Fruit fly (Drosophila melanogaster) S2 (cell line): Measurements from ENCODE around the gene RpS14b.

Source experiments
- CG8478 ChIP-seq: fragments of >200 bp; optimal IDR thresholded peaks from 2 replicates; lab custom pipeline; 2018
- CTCF ChIP-seq, 2 experiments: fragments of >200 bp; optimal IDR thresholded peaks; 2 replicates each; lab custom pipeline; 2018

Gene RpS14b

DNA sequence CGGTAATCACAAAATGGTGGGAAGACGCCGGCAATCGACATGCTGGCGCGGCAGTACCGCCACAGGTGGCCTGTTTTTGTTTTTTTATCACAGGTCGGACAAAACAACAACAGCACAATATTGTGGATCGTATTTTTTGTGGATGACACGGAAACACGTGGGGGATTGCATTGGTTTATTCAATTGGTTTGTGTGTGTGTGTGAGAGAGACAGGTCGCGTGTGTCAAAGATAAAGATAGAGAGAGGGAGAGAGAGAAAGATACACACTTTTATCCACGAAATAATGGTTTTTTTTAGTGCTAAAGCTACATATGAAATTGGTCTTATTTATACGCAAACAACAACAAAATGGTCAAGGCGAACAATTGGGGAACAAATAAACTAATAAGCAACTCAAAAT, 24.3 kb downstream of the RpS14b start:
- no peak for TF ChIP-seq CTCF (optimal IDR thresholded peaks at IDR 0.05; lab: Kevin White, UChicago)
- no peak for TF ChIP-seq CG8478

dm6 chrX:7959512-7959911, 24.8 kb downstream of the RpS14b start:
- no peak for TF ChIP-seq CTCF (optimal IDR thresholded peaks at IDR 0.05; lab: Kevin White, UChicago)
- TF ChIP-seq CG8478: no peak

- TF ChIP-seq CG8478: no peak
- no peak for TF ChIP-seq CTCF (optimal IDR thresholded peaks at IDR 0.05; lab: Kevin White, UChicago)
Measured at dm6 chrX:7960988-7961387, 26.3 kb downstream of the RpS14b start.

- no peak for TF ChIP-seq CG8478
- TF ChIP-seq CTCF (optimal IDR thresholded peaks at IDR 0.05; lab: Kevin White, UChicago): no peak
Measured at dm6 chrX:7963724-7964123, 29.0 kb downstream of the RpS14b start, which contains the start of gene sn. sn (plus strand) TSS chrX:7964024.

DNA sequence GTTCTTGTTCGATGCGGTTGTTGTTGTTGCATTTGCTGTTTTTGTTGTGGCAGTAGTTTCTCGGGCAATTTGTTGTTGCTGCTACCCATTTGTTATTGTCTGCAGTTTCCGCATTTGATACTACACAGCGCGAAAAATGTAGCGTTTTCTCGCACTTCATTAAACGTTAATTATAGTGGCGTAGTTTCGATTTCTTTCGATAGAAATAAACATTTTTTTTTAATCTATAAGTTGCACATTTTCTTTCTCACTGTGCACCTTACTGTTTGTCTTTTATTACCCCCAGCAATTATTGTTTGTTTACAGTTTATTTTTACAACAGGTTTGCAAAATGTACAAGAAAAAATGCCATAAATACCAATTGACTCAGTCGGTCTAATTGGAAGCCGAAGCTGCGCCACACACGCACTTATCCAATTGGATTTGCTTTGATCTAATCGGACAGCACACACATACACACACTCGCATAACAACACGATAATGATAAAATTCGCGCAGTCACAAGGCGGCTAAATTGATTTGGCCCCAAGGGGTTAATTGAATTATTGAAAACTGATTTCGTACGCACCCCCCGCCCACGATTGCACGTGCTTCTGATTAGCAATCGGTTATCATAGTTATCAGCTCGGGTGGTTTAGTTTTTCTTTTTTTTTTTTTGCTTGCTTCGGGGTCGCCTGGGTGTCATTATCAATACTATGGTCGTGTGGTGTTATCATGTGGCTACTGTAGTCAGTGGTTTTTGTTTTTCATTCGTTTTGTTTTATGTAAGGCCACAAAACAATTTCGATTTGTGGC, 31.3 kb downstream of the RpS14b start:
- TF ChIP-seq CG8478 (no peak), CTCF (optimal IDR thresholded peaks at IDR 0.05; lab: Kevin White, UChicago) (no peak)

DNA sequence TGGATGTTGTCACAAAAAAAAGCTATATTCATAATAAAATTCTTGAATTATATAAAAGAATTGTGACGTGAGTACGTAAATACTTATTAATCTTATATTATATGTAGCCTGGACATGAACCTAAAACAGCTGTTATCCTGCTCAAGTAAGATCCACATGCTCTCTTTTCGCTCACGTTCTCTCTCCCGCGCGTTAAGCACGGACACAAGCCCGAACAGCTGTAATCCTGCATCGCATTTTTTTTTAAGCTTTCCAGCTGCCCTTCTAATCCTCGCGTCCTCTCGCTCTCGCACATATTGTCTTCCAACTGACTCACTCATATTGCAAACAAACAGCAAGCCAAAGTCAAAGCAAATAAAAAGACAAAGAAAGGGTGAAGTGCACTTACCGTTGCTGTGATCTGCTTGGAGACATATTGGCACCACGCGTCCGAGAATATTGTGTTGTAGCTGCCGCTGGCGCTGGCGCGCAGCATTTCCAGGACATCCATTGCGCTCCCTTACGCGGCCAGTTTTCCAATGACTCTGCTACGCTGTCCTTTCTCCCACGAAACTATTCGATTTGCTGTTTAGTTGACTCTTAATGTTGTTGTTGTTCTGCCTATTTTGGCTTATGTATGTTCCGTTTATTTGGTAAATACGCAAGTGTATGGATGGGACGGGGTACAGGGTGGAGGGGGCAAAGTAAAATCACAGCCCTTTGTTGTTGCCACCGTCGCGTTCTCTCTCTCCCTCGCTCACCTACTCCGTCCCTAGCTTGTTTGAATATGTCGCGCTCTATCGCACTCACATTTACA, 32.6 kb downstream of the RpS14b start:
- TF ChIP-seq CTCF (optimal IDR thresholded peaks at IDR 0.05; lab: Kevin White, UChicago): no peak
- TF ChIP-seq CG8478: no peak

DNA sequence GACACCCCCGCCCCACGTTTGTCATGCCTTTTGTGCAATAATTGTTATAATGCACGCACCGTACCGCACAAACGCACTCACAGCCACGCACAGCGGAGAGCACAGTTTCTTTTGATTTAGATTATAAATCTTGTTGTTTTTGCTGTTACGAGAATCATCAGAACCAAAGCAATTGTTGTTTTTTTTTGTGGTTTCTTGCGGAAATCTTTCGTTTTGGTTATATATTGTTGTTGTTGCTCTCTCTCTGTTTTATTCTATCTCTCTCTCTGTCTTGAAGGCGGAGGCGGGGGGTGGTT, 33.1 kb downstream of the RpS14b start:
- no peak for TF ChIP-seq CTCF (optimal IDR thresholded peaks at IDR 0.05; lab: Kevin White, UChicago)
- TF ChIP-seq CG8478: no peak

dm6 chrX:7968215-7968799, 33.6 kb downstream of the RpS14b start, which contains the start of gene sws:
sws (minus strand) TSS chrX:7968236.
- TF ChIP-seq CG8478: no peak
- TF ChIP-seq CTCF (optimal IDR thresholded peaks at IDR 0.05; lab: Kevin White, UChicago): no peak

dm6 chrX:7969188-7969829, 34.6 kb downstream of the RpS14b start:
- TF ChIP-seq CTCF (optimal IDR thresholded peaks at IDR 0.05; lab: Kevin White, UChicago) (no peak), CG8478 (no peak)

- TF ChIP-seq CTCF (optimal IDR thresholded peaks at IDR 0.05; lab: Kevin White, UChicago) (no peak), CG8478 (no peak)
Measured at dm6 chrX:7970396-7970795, 35.7 kb downstream of the RpS14b start.

DNA sequence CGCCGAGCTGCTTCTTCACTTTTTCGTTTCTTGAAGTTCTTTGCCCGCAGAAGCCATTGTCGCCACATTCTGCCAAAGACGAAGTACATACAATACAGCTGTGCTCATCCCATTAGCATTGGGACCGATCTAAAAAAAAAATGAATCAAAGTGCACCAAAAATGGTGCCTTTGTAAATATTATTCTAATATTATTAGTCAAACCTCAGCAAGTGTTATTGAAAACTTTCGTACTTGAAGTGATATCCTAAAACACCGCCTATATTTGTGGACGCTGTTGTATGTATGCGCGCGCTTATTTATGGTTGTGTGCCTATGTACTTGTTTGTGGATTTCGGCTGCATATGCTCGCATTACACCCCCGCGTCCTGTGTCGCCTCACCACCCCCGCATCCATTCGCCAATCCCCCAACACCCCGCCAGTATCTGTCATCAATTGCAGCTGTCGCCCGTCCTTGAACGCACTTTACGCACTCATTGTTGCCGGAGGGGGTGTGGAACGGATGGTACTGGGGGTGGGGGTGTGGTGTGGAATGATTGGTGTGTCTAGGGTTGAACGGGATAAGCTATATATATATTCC, 37.8 kb downstream of the RpS14b start:
- TF ChIP-seq CTCF (optimal IDR thresholded peaks at IDR 0.05; lab: Kevin White, UChicago) (no peak), CG8478 (no peak)

dm6 chrX:7973325-7973954, 38.7 kb downstream of the RpS14b start:
- no peak for TF ChIP-seq CG8478
- TF ChIP-seq CTCF (optimal IDR thresholded peaks at IDR 0.05; lab: Kevin White, UChicago): no peak

DNA sequence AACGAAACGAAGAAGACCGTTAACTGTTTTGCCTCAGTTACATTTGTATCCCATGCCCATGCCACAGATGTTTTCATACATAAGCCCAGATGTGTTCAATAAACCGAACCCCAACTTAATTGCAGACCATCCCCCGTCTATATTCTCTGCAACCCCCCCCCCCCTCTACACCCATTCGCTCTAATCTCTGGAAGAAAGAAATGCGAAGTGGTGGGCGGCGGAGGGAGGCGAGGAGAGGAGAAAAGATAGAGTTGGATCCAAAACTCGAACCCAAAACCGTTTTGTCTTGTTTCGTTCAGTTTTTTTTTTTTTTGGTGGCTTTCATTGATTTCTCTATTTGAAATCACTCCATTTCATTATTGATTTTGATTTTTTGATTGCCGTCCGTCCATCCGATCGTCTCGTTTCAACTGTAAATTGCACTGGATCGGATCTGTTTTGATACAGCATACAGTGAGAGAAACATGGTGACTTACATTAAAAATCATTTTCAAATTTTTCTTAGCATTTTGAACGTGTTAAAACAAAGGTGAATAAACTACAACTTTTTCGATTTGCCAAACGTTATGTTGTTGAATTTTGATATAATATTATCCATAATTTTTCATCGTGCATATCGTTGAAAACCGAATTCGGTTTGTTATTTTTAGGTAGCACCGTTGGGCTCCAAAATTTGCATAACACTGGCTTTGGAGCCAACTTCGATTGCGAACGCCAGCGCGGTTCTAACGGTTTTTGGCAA, 41.0 kb downstream of the RpS14b start:
- TF ChIP-seq CG8478: no peak
- no peak for TF ChIP-seq CTCF (optimal IDR thresholded peaks at IDR 0.05; lab: Kevin White, UChicago)
